Worm (Caenorhabditis elegans): ENCODE data around the gene mrpl-49.

ce11 chrV:12727104-12727637 lies 1.3 kb upstream of the mrpl-49 start, which contains the start of gene R11D1.13:
- TF ChIP-seq klf-2 (GFP tag; conservative IDR thresholded peaks at IDR 0.05) (no peak), ztf-23 (GFP tag; IDR thresholded peaks at IDR 0.05) (no peak), tab-1 (GFP tag; IDR thresholded peaks at IDR 0.05) (no peak), ref-1 (GFP tag; conservative IDR thresholded peaks at IDR 0.05) (no peak), flt-1 (GFP tag; IDR thresholded peaks at IDR 0.05) (no peak), ztf-29 (GFP tag; IDR thresholded peaks at IDR 0.05) (no peak), T22C8.4 (GFP tag; IDR thresholded peaks at IDR 0.05) (no peak), cog-1 (tag; optimal IDR thresholded peaks at IDR 0.05) (no peak)

Measured in whole organism, midembryonic.